Worm (Caenorhabditis elegans) whole organism, L1 larva: ENCODE data around the gene rpl-22.

ENCODE experiments used
- C16A3.4 ChIP-seq: fragments of 150-350 bp; optimal IDR thresholded peaks from 2 replicates; lab custom pipeline; 2014; ENCODE audit warnings: missing biosample characterization, missing genetic modification characterization
- F16B12.6 ChIP-seq: fragments of 150-350 bp; optimal IDR thresholded peaks from 2 replicates; lab custom pipeline; 2014; ENCODE audit warnings: missing biosample characterization, missing genetic modification characterization
- Y116A8C.19 ChIP-seq: sonication (generic microtip); optimal IDR thresholded peaks from 2 replicates; lab custom pipeline; 2016; ENCODE audit warnings: missing compliant biosample characterization, missing genetic modification characterization, borderline replicate concordance
- aha-1 ChIP-seq: fragments of 150-350 bp; optimal IDR thresholded peaks from 2 replicates; lab custom pipeline; 2014; ENCODE audit warnings: missing biosample characterization, missing genetic modification characterization
- aly-2 ChIP-seq: fragments of 150-350 bp; optimal IDR thresholded peaks from 2 replicates; lab custom pipeline; 2014; ENCODE audit warnings: missing biosample characterization, missing genetic modification characterization
- ama-1 ChIP-seq: fragments of 150-350 bp; optimal IDR thresholded peaks from 2 replicates; lab custom pipeline; 2014
- blmp-1 ChIP-seq: fragments of 150-350 bp; optimal IDR thresholded peaks from 2 replicates; lab custom pipeline; 2014; ENCODE audit warnings: missing biosample characterization, missing genetic modification characterization
- ceh-63 ChIP-seq: fragments of 200-800 bp; sonication (Bioruptor generic); optimal IDR thresholded peaks from 2 replicates; lab custom pipeline; 2018; ENCODE audit warnings: mild to moderate bottlenecking, missing genetic modification characterization, missing compliant biosample characterization
- ceh-8 ChIP-seq: fragments of 200-800 bp; sonication (Bioruptor generic); optimal IDR thresholded peaks from 2 replicates; lab custom pipeline; 2018; ENCODE audit warnings: mild to moderate bottlenecking, missing genetic modification characterization, moderate library complexity, missing compliant biosample characterization
- ceh-90 ChIP-seq: sonication (generic microtip); optimal IDR thresholded peaks from 2 replicates; lab custom pipeline; 2016; ENCODE audit warnings: missing genetic modification characterization, missing compliant biosample characterization
- dsc-1 ChIP-seq: sonication (generic microtip); optimal IDR thresholded peaks from 2 replicates; lab custom pipeline; 2016; ENCODE audit warnings: mild to moderate bottlenecking, missing genetic modification characterization, missing compliant biosample characterization
- efl-1 ChIP-seq, 4 experiments: fragments of 150-350 bp; optimal IDR thresholded peaks in 3 of 4; peaks in 1 of 4; 1 replicate in 1 of 4; 2 replicates in 3 of 4; lab custom pipeline; 2014; ENCODE audit warnings: missing biosample characterization in 2 of 4, missing genetic modification characterization in 2 of 4, missing genetic modification reagents in 2 of 4
- egl-13 ChIP-seq: sonication (generic microtip); optimal IDR thresholded peaks from 2 replicates; lab custom pipeline; 2016; ENCODE audit warnings: missing genotype, missing genetic modification reagents, missing genetic modification characterization, missing compliant biosample characterization
- egl-27 ChIP-seq, 2 experiments: fragments of 150-350 bp in 1 of 2; sonication (generic microtip); optimal IDR thresholded peaks; 3 replicates each; lab custom pipeline; 2017 to 2018; ENCODE audit warnings: missing biosample characterization in 2 of 2, missing genetic modification characterization in 2 of 2, missing genetic modification reagents in 2 of 2
- elt-2 ChIP-seq: sonication (generic microtip); optimal IDR thresholded peaks from 2 replicates; lab custom pipeline; 2016; ENCODE audit warnings: missing genetic modification characterization, mild to moderate bottlenecking, inconsistent platforms, missing compliant biosample characterization, missing genetic modification reagents
- ets-5 ChIP-seq: fragments of 200-800 bp; sonication (Bioruptor generic); IDR thresholded peaks from 2 replicates; pipeline ENCODE4 v1.3.6; 2022; ENCODE audit warnings: missing genetic modification characterization, missing compliant biosample characterization
- fkh-4 ChIP-seq: sonication (generic microtip); optimal IDR thresholded peaks from 2 replicates; lab custom pipeline; 2016; ENCODE audit warnings: missing compliant biosample characterization, missing genetic modification characterization, borderline replicate concordance
- grh-1 ChIP-seq: fragments of 200-800 bp; sonication (Bioruptor generic); IDR thresholded peaks from 2 replicates; pipeline ENCODE4 v1.3.6; 2022; ENCODE audit warnings: missing genetic modification reagents, missing genetic modification characterization, missing compliant biosample characterization
- hlh-4 ChIP-seq: sonication (generic microtip); optimal IDR thresholded peaks from 2 replicates; lab custom pipeline; 2016; ENCODE audit warnings: mild to moderate bottlenecking, missing genetic modification characterization, missing compliant biosample characterization
- hpl-2 ChIP-seq: fragments of 150-350 bp; optimal IDR thresholded peaks from 2 replicates; lab custom pipeline; 2014; ENCODE audit warnings: missing biosample characterization, missing genetic modification reagents, missing genetic modification characterization
- isw-1 ChIP-seq: fragments of 200-800 bp; sonication (Bioruptor generic); IDR thresholded peaks from 2 replicates; pipeline ENCODE4 v1.3.6; 2022; ENCODE audit warnings: missing genetic modification characterization, missing compliant biosample characterization
- jun-1 ChIP-seq: fragments of 150-350 bp; optimal IDR thresholded peaks from 2 replicates; lab custom pipeline; 2014; ENCODE audit warnings: missing biosample characterization, missing genetic modification reagents, missing genetic modification characterization
- lin-13 ChIP-seq: fragments of 150-350 bp; optimal IDR thresholded peaks from 2 replicates; lab custom pipeline; 2014; ENCODE audit warnings: missing biosample characterization, missing genetic modification reagents, missing genetic modification characterization
- lin-15B ChIP-seq: fragments of 150-350 bp; sonication (generic microtip); optimal IDR thresholded peaks from 3 replicates; lab custom pipeline; 2014; ENCODE audit warnings: missing biosample characterization, missing genetic modification characterization
- lin-35 ChIP-seq, 2 experiments: fragments of 150-350 bp; optimal IDR thresholded peaks; 2 replicates each; lab custom pipeline; 2014; ENCODE audit warnings: missing biosample characterization in 2 of 2, missing genetic modification characterization in 2 of 2, missing genetic modification reagents in 2 of 2
- lin-39 ChIP-seq: fragments of 150-350 bp; optimal IDR thresholded peaks from 2 replicates; lab custom pipeline; 2014; ENCODE audit warnings: missing biosample characterization, missing genetic modification reagents, missing genetic modification characterization
- mdl-1 ChIP-seq, 2 experiments: fragments of 150-350 bp; optimal IDR thresholded peaks; 2 replicates each; lab custom pipeline; 2014 to 2017; ENCODE audit warnings: missing biosample characterization in 2 of 2, missing genetic modification characterization in 2 of 2, inconsistent platforms in 1 of 2
- nhr-11 ChIP-seq: fragments of 150-350 bp; optimal IDR thresholded peaks from 2 replicates; lab custom pipeline; 2014; ENCODE audit warnings: missing biosample characterization, missing genetic modification characterization
- nhr-19 ChIP-seq: fragments of 200-800 bp; sonication (Bioruptor generic); conservative IDR thresholded peaks from 2 replicates; pipeline ENCODE4 v1.3.6; 2022; ENCODE audit warnings: missing genetic modification characterization, missing compliant biosample characterization
- nhr-20 ChIP-seq: sonication (generic microtip); optimal IDR thresholded peaks from 2 replicates; lab custom pipeline; 2016; ENCODE audit warnings: mild to moderate bottlenecking, missing genetic modification characterization, missing compliant biosample characterization
- nhr-28 ChIP-seq: fragments of 150-350 bp; optimal IDR thresholded peaks from 2 replicates; lab custom pipeline; 2014; ENCODE audit warnings: missing biosample characterization, missing genetic modification characterization
- nhr-47 ChIP-seq: sonication (generic microtip); optimal IDR thresholded peaks from 2 replicates; lab custom pipeline; 2016; ENCODE audit warnings: mild to moderate bottlenecking, missing genetic modification characterization, moderate library complexity, missing compliant biosample characterization
- nhr-71 ChIP-seq: sonication (generic microtip); optimal IDR thresholded peaks from 2 replicates; lab custom pipeline; 2016; ENCODE audit warnings: mild to moderate bottlenecking, missing genetic modification characterization, moderate library complexity, missing compliant biosample characterization
- nhr-76 ChIP-seq: sonication (generic microtip); optimal IDR thresholded peaks from 2 replicates; lab custom pipeline; 2017; ENCODE audit warnings: missing biosample characterization, missing genetic modification characterization
- nhr-77 ChIP-seq: fragments of 150-350 bp; optimal IDR thresholded peaks from 2 replicates; lab custom pipeline; 2014; ENCODE audit warnings: missing biosample characterization, missing genetic modification characterization
- nhr-84 ChIP-seq: sonication (generic microtip); optimal IDR thresholded peaks from 2 replicates; lab custom pipeline; 2017; ENCODE audit warnings: missing biosample characterization, missing genetic modification characterization
- nhr-85 ChIP-seq: sonication (generic microtip); peaks from one replicate; lab custom pipeline; 2016; ENCODE audit warnings: missing genetic modification characterization, inconsistent platforms, missing compliant biosample characterization
- nhr-90 ChIP-seq: sonication (generic microtip); optimal IDR thresholded peaks from 2 replicates; lab custom pipeline; 2016; ENCODE audit warnings: mild to moderate bottlenecking, missing genetic modification characterization, missing compliant biosample characterization; ENCODE audit not compliant: poor library complexity
- rnt-1 ChIP-seq: sonication (generic microtip); optimal IDR thresholded peaks from 2 replicates; lab custom pipeline; 2016; ENCODE audit warnings: mild to moderate bottlenecking, missing genetic modification characterization, moderate library complexity, missing compliant biosample characterization
- snu-23 ChIP-seq: sonication (generic microtip); optimal IDR thresholded peaks from 2 replicates; lab custom pipeline; 2016; ENCODE audit warnings: missing genetic modification characterization, missing compliant biosample characterization
- sox-4 ChIP-seq: sonication (generic microtip); optimal IDR thresholded peaks from 2 replicates; lab custom pipeline; 2016; ENCODE audit warnings: missing genetic modification characterization, missing compliant biosample characterization
- sptf-1 ChIP-seq: fragments of 150-350 bp; optimal IDR thresholded peaks from 2 replicates; lab custom pipeline; 2014; ENCODE audit warnings: missing biosample characterization, missing genetic modification characterization
- swsn-7 ChIP-seq: sonication (generic microtip); optimal IDR thresholded peaks from 2 replicates; lab custom pipeline; 2016; ENCODE audit warnings: missing genetic modification characterization, missing compliant biosample characterization
- tbx-2 ChIP-seq: sonication (generic microtip); optimal IDR thresholded peaks from 2 replicates; lab custom pipeline; 2016; ENCODE audit warnings: missing genetic modification characterization, missing compliant biosample characterization
- unc-130 ChIP-seq: fragments of 150-350 bp; optimal IDR thresholded peaks from 2 replicates; lab custom pipeline; 2017; ENCODE audit warnings: missing biosample characterization, missing genetic modification characterization, inconsistent platforms
- unc-30 ChIP-seq: sonication (generic microtip); optimal IDR thresholded peaks from 2 replicates; lab custom pipeline; 2017; ENCODE audit warnings: missing biosample characterization, missing genetic modification characterization
- unc-86 ChIP-seq: sonication (generic microtip); optimal IDR thresholded peaks from 2 replicates; lab custom pipeline; 2016; ENCODE audit warnings: missing genetic modification characterization, missing compliant biosample characterization
- unc-98 ChIP-seq: fragments of 200-800 bp; sonication (Bioruptor generic); IDR thresholded peaks from 2 replicates; pipeline ENCODE4 v1.3.6; 2022; ENCODE audit warnings: missing genetic modification characterization, missing compliant biosample characterization
- xbp-1 ChIP-seq: sonication (generic microtip); optimal IDR thresholded peaks from 2 replicates; lab custom pipeline; 2016; ENCODE audit warnings: missing genetic modification characterization, missing compliant biosample characterization
- zag-1 ChIP-seq: fragments of 150-350 bp; optimal IDR thresholded peaks from 2 replicates; lab custom pipeline; 2014; ENCODE audit warnings: missing biosample characterization, missing genetic modification characterization
- ztf-4 ChIP-seq: fragments of 150-350 bp; optimal IDR thresholded peaks from 2 replicates; lab custom pipeline; 2014; ENCODE audit warnings: missing biosample characterization, missing genetic modification characterization

The rpl-22 gene

ce11 chrII:5049249-5049648 is 6.2 kb upstream of the rpl-22 start (continued):
- TF ChIP-seq aha-1 (no peak), nhr-71 (no peak), fkh-4 (tag; lab: Kevin White, UChicago) (no peak), grh-1 (peak; percentile 48), efl-1 (optimal IDR thresholded peaks at IDR 0.05; lab: Kevin White, UChicago) (no peak), efl-1 (GFP tag; optimal IDR thresholded peaks at IDR 0.05 in 1 of 2; lab: Kevin White, UChicago) (no peak), nhr-47 (no peak), nhr-77 (tag; lab: Kevin White, UChicago) (no peak), aly-2 (tag; lab: Kevin White, UChicago) (no peak), unc-130 (tag; lab: Kevin White, UChicago) (no peak), rnt-1 (tag; lab: Kevin White, UChicago) (no peak)

ce11 chrII:5049865-5050342 is 5.5 kb upstream of the rpl-22 start, which contains the start of gene F33G12.6:
TSS of gene F33G12.6 (plus strand) at chrII:5049915.
- no peak for TF ChIP-seq ceh-63
- TF ChIP-seq lin-35 (GFP tag; optimal IDR thresholded peaks at IDR 0.05; lab: Kevin White, UChicago) = no peak
- TF ChIP-seq swsn-7 (tag; lab: Kevin White, UChicago) = no peak
- TF ChIP-seq ztf-4 (tag; lab: Kevin White, UChicago) = no peak
- TF ChIP-seq sptf-1 (tag; lab: Kevin White, UChicago) = no peak
- no peak for TF ChIP-seq fkh-4 (tag; lab: Kevin White, UChicago)
- no peak for TF ChIP-seq nhr-19 (GFP tag; lab: Robert Waterston, UW)
- TF ChIP-seq ets-5 (GFP tag; lab: Robert Waterston, UW) = no peak
- TF ChIP-seq nhr-28 = no peak
- no peak for TF ChIP-seq lin-13
- no peak for TF ChIP-seq hpl-2
- no peak for TF ChIP-seq unc-30 (tag; lab: Kevin White, UChicago)
- TF ChIP-seq nhr-76 = no peak
- TF ChIP-seq nhr-20 (tag; lab: Kevin White, UChicago) = no peak
- TF ChIP-seq nhr-11 (tag; lab: Kevin White, UChicago) = no peak
- no peak for TF ChIP-seq aha-1
- TF ChIP-seq elt-2 = no peak
- no peak for TF ChIP-seq isw-1 (GFP tag; lab: Robert Waterston, UW)
- no peak for TF ChIP-seq jun-1 (tag; lab: Kevin White, UChicago)
- peak in 1 of 2 experiments; percentile 44 for TF ChIP-seq mdl-1 (tag; optimal IDR thresholded peaks at IDR 0.05; lab: Kevin White, UChicago)
- TF ChIP-seq tbx-2 (tag; lab: Kevin White, UChicago) = peak; percentile 38
- no peak for TF ChIP-seq ama-1 (lab: Kevin White, UChicago)
- TF ChIP-seq dsc-1 (tag; lab: Kevin White, UChicago) = no peak
- peak; percentile 31 for TF ChIP-seq snu-23 (GFP tag; lab: Kevin White, UChicago)
- TF ChIP-seq unc-98 (GFP tag; lab: Robert Waterston, UW) = no peak
- TF ChIP-seq hlh-4 = no peak
- no peak for TF ChIP-seq aly-2 (tag; lab: Kevin White, UChicago)
- TF ChIP-seq xbp-1 = no peak
- no peak for TF ChIP-seq Y116A8C.19 (tag; lab: Kevin White, UChicago)
- no peak for TF ChIP-seq lin-39 (tag; lab: Kevin White, UChicago)
- no peak for TF ChIP-seq sox-4 (tag; lab: Kevin White, UChicago)
- TF ChIP-seq ceh-8 (GFP tag; lab: Kevin White, UChicago) = no peak
- no peak for TF ChIP-seq zag-1
- TF ChIP-seq nhr-90 (tag; lab: Kevin White, UChicago) = no peak
- peak; percentile 65 for TF ChIP-seq blmp-1 (tag; lab: Kevin White, UChicago)
- peak; percentile 81 for TF ChIP-seq nhr-85 (tag; lab: Kevin White, UChicago)
- TF ChIP-seq C16A3.4 (tag; lab: Kevin White, UChicago) = no peak
- TF ChIP-seq egl-13 = no peak
- no peak for TF ChIP-seq F16B12.6 (tag; lab: Kevin White, UChicago)
- no peak for TF ChIP-seq nhr-77 (tag; lab: Kevin White, UChicago)
- no peak for TF ChIP-seq nhr-84 (tag; lab: Kevin White, UChicago)
- no peak for TF ChIP-seq egl-27 (tag; optimal IDR thresholded peaks at IDR 0.05; lab: Kevin White, UChicago)
- TF ChIP-seq unc-86 (tag; lab: Kevin White, UChicago) = no peak
- no peak for TF ChIP-seq lin-15B (tag; lab: Kevin White, UChicago)
- no peak for TF ChIP-seq efl-1 (optimal IDR thresholded peaks at IDR 0.05; lab: Kevin White, UChicago)
- no peak for TF ChIP-seq efl-1 (GFP tag; optimal IDR thresholded peaks at IDR 0.05 in 1 of 2; lab: Kevin White, UChicago)
- peak; percentile 45 for TF ChIP-seq rnt-1 (tag; lab: Kevin White, UChicago)
- no peak for TF ChIP-seq ceh-90 (tag; lab: Kevin White, UChicago)
